Worm (Caenorhabditis elegans): Measurements from ENCODE around the gene Y110A2AL.10.
"Not testable (repeated sequence)": the region's sequence is repeated elsewhere in the genome, so short reads cannot be mapped to it uniquely, and the experiment has no call there.

Y110A2AL.10 gene

ce11 chrII:2846552-2846951, 25.2 kb downstream of the Y110A2AL.10 start:
- TF ChIP-seq mes-2 (tag; optimal IDR thresholded peaks at IDR 0.05; ENCODE audit: poor library complexity, severe bottlenecking), result no peak
- no peak for TF ChIP-seq ceh-28 (tag; optimal IDR thresholded peaks at IDR 0.05)
- TF ChIP-seq aly-2 (tag; optimal IDR thresholded peaks at IDR 0.05), result no peak
- TF ChIP-seq F44E2.7 (GFP tag; IDR thresholded peaks at IDR 0.05), result no peak
- no peak for TF ChIP-seq sdz-12 (GFP tag; optimal IDR thresholded peaks at IDR 0.05)
- no peak for TF ChIP-seq nhr-28 (tag; optimal IDR thresholded peaks at IDR 0.05)
- no peak for TF ChIP-seq ZK337.2 (GFP tag; IDR thresholded peaks at IDR 0.05)
- no peak for TF ChIP-seq T26A8.4 (GFP tag; IDR thresholded peaks at IDR 0.05)
- TF ChIP-seq zip-11 (GFP tag; IDR thresholded peaks at IDR 0.05), result no peak
- no peak for TF ChIP-seq nhr-10 (tag; optimal IDR thresholded peaks at IDR 0.05)

- TF ChIP-seq F37D6.2 (tag; optimal IDR thresholded peaks at IDR 0.05) (no peak), set-16 (GFP tag; IDR thresholded peaks at IDR 0.05) (peak; percentile 54), dpl-1 (GFP tag; optimal IDR thresholded peaks at IDR 0.05) (no peak), ceh-62 (tag; optimal IDR thresholded peaks at IDR 0.05) (no peak), nhr-237 (tag; optimal IDR thresholded peaks at IDR 0.05) (no peak)
These were observed 26.0 kb downstream of the Y110A2AL.10 start for ce11 chrII:2845674-2846073.

DNA sequence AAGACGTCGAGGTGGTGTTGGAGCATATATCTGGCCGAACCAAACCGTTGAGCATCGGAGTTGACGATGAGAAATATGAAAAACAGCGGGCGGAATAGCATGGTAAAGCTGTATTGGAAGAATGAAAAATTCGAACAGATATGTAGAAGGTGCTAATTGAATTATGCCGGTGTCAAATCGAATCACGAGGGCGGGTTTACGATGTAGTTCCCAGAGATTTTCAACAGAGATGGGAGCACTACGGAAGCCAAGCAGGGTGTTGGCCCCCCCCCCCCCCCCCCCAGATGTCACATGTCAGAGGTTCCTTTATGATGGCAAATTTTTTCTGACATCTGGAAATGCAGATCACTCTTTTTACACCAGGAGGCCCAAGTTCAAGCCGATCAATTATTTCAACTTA, 28.6 kb downstream of the Y110A2AL.10 start, which contains the start of gene Y110A2AL.7:
Y110A2AL.7 (minus strand) TSS at position 101 of the 400 bp plus-strand sequence.
- TF ChIP-seq cey-2 (tag; optimal IDR thresholded peaks at IDR 0.05; ENCODE audit: borderline replicate concordance, insufficient read depth) (no peak), unc-62 (GFP tag; optimal IDR thresholded peaks at IDR 0.05 in 1 of 2) (peak in 1 of 2 experiments; percentile 64), unc-62 (tag; optimal IDR thresholded peaks at IDR 0.05) (no peak)

- no peak for TF ChIP-seq madf-9 (GFP tag; conservative IDR thresholded peaks at IDR 0.05)
- TF ChIP-seq nhr-10 (tag; optimal IDR thresholded peaks at IDR 0.05), result no peak
- TF ChIP-seq nhr-42 (GFP tag; IDR thresholded peaks at IDR 0.05), result no peak
These were observed 30.2 kb downstream of the Y110A2AL.10 start, which contains the start of gene Y110A2AL.6 for ce11 chrII:2841529-2841928. Gene Y110A2AL.6 (minus strand): TSS chrII:2841629.

DNA sequence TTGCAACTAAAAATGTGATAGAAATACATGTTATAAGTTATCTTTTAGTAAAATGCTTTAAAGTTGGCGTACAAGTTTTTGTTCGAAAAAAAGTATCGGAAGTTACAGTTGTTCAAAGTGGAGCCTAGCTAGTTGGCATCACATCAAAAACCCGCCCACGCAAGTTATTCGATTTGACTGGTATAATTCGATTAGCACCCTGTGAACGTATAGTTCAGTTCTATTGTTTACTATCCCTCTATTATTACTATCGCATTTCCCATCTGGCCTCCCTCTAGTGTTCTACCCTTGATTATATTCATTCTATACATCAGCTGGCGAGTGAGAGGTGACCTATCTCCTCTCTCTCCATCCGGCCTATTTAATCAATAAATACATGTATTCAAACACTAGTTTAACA, 32.7 kb downstream of the Y110A2AL.10 start, which contains the start of gene Y110A2AL.4:
Y110A2AL.4 (plus strand) TSS at position 301 of the 400 bp plus-strand sequence.
- TF ChIP-seq aha-1 (tag); lin-1 (GFP tag; IDR thresholded peaks at IDR 0.05); F37D6.2 (tag; optimal IDR thresholded peaks at IDR 0.05): not testable (repeated sequence)

DNA sequence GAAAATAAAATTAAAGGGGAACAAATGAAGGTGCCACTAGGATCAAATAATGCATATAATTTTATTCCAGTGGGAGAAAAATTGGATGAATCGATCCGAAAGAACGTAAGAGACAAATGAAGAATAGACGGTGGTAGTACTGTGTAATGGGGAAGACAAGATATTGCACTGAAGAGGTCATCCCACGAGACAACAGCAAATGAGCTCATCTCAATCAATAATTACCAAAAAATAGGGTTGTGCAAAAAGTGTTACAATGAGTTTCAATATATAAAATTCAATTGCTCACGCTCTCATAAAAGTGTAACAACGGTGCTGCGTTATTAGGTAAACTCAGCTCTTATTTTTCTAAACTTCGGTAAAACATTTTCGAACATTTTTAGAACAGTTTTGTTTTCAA, 34.9 kb downstream of the Y110A2AL.10 start, which contains the start of gene K12H6.7:
K12H6.7 (minus strand) TSS at position 101 of the 400 bp plus-strand sequence.
- TF ChIP-seq dmd-6 (GFP tag; IDR thresholded peaks at IDR 0.05) (no peak), nhr-102 (tag; optimal IDR thresholded peaks at IDR 0.05) (no peak), egl-27 (tag; optimal IDR thresholded peaks at IDR 0.05) (no peak), egl-43 (GFP tag; IDR thresholded peaks at IDR 0.05) (no peak), tag-97 (GFP tag; IDR thresholded peaks at IDR 0.05) (no peak), unc-130 (GFP tag; optimal IDR thresholded peaks at IDR 0.05) (no peak), T26A8.4 (GFP tag; IDR thresholded peaks at IDR 0.05) (no peak), fos-1 (tag; optimal IDR thresholded peaks at IDR 0.05) (no peak), spr-1 (tag; optimal IDR thresholded peaks at IDR 0.05) (no peak), vab-7 (GFP tag; IDR thresholded peaks at IDR 0.05) (no peak), lin-13 (GFP tag; optimal IDR thresholded peaks at IDR 0.05) (no peak), snpc-4 (tag; optimal IDR thresholded peaks at IDR 0.05) (no peak), php-3 (GFP tag; IDR thresholded peaks at IDR 0.05) (no peak), madf-9 (GFP tag; conservative IDR thresholded peaks at IDR 0.05) (no peak), nhr-11 (tag; optimal IDR thresholded peaks at IDR 0.05) (no peak), zip-11 (GFP tag; IDR thresholded peaks at IDR 0.05) (no peak), sdz-12 (GFP tag; optimal IDR thresholded peaks at IDR 0.05) (no peak), Y48G9A.11 (GFP tag; IDR thresholded peaks at IDR 0.05) (no peak)

Data from whole organism, L4 larva.